Fruit fly (Drosophila melanogaster): ENCODE data around the gene CG7131.

Gene CG7131

DNA sequence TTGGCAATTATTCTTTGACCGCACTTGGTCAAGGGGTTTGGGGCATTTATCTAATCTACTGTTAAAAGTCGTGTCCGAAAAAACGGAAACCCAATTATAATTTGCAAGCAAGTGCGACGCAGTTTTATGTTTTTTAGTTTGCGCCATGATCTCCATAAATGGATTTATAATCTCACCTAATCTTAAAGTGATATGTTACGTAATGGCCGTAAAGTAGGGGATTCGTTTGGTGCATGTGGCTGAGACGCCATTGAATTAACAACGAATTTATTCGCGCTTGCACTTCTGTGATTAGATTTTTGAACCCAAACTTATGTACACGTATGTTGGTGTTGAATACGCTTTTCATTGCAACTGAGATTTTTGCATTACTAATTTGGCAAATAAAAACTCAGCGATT lies 11.9 kb downstream of the CG7131 start:
- TF ChIP-seq ttk (optimal IDR thresholded peaks at IDR 0.05) = no peak
- no peak for TF ChIP-seq Myc (optimal IDR thresholded peaks at IDR 0.05)
- TF ChIP-seq h (optimal IDR thresholded peaks at IDR 0.05) = no peak
- TF ChIP-seq psq (optimal IDR thresholded peaks at IDR 0.05) = no peak
- TF ChIP-seq Sin3A (optimal IDR thresholded peaks at IDR 0.05) = no peak
- no peak for TF ChIP-seq insv (optimal IDR thresholded peaks at IDR 0.05)

- TF ChIP-seq Sin3A (optimal IDR thresholded peaks at IDR 0.05) (no peak), insv (optimal IDR thresholded peaks at IDR 0.05) (no peak), h (optimal IDR thresholded peaks at IDR 0.05) (no peak), Myc (optimal IDR thresholded peaks at IDR 0.05) (no peak), psq (optimal IDR thresholded peaks at IDR 0.05) (no peak), ttk (optimal IDR thresholded peaks at IDR 0.05) (no peak)
These were observed 13.3 kb downstream of the CG7131 start for dm6 chr3R:18275113-18275782.

DNA sequence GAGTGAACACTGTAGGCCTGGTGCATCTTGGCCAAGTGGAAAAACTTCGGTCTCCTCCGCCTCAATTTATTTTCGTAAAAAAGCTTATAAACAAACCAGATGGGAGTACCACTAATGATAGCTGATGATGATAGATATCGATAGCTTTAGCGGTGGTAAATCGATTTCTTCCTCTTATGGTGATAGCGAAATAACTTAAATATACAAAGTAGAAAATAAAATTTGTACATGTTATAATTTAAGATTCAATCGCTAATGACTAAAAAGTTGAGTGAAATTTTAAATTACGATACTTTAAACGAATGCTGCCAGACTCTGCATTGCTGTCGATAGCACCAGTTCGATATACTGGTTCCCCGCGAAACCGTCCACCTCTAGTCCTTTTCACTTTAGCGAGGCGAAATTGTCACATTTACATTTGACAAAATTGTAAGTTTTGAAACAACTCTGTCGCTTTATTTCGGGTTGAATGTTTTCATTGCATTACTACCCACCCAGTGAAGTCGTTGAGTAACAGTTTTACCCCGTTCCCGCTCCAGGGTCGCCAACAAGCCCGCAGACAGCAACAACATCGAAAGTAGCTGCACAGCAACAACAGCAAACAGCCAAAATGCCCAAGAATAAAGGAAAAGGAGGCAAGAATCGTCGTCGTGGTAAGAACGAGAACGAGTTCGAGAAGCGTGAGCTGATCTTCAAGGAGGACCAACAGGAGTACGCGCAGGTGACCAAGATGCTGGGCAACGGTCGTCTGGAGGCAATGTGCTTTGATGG lies 14.1 kb downstream of the CG7131 start, which contains the start of the genes Vps39 and eIF1A:
TSS of gene Vps39 (minus strand) at position 119 of the 771 bp plus-strand sequence.
TSS of gene eIF1A (plus strand) at position 338 of the 771 bp plus-strand sequence.
- TF ChIP-seq ttk (optimal IDR thresholded peaks at IDR 0.05) (no peak), psq (optimal IDR thresholded peaks at IDR 0.05) (no peak), Myc (optimal IDR thresholded peaks at IDR 0.05) (no peak), Sin3A (optimal IDR thresholded peaks at IDR 0.05) (no peak), insv (optimal IDR thresholded peaks at IDR 0.05) (no peak), h (optimal IDR thresholded peaks at IDR 0.05) (no peak)

- no peak for TF ChIP-seq Sin3A (optimal IDR thresholded peaks at IDR 0.05)
- TF ChIP-seq Myc (optimal IDR thresholded peaks at IDR 0.05) = no peak
- no peak for TF ChIP-seq h (optimal IDR thresholded peaks at IDR 0.05)
- no peak for TF ChIP-seq psq (optimal IDR thresholded peaks at IDR 0.05)
- TF ChIP-seq insv (optimal IDR thresholded peaks at IDR 0.05) = no peak
- TF ChIP-seq ttk (optimal IDR thresholded peaks at IDR 0.05) = no peak
These were observed 18.7 kb downstream of the CG7131 start for dm6 chr3R:18269744-18270348.

- TF ChIP-seq psq (optimal IDR thresholded peaks at IDR 0.05) = no peak
- TF ChIP-seq insv (optimal IDR thresholded peaks at IDR 0.05) = no peak
- TF ChIP-seq ttk (optimal IDR thresholded peaks at IDR 0.05) = no peak
- TF ChIP-seq Myc (optimal IDR thresholded peaks at IDR 0.05) = no peak
- no peak for TF ChIP-seq h (optimal IDR thresholded peaks at IDR 0.05)
- no peak for TF ChIP-seq Sin3A (optimal IDR thresholded peaks at IDR 0.05)
These were observed 21.1 kb downstream of the CG7131 start, which contains the start of gene CG18599 for dm6 chr3R:18267489-18267888. TSS of gene CG18599 (plus strand) at chr3R:18267789.

dm6 chr3R:18266665-18267064 lies 21.9 kb downstream of the CG7131 start:
- no peak for TF ChIP-seq ttk (optimal IDR thresholded peaks at IDR 0.05)
- no peak for TF ChIP-seq psq (optimal IDR thresholded peaks at IDR 0.05)
- no peak for TF ChIP-seq h (optimal IDR thresholded peaks at IDR 0.05)
- no peak for TF ChIP-seq insv (optimal IDR thresholded peaks at IDR 0.05)
- no peak for TF ChIP-seq Sin3A (optimal IDR thresholded peaks at IDR 0.05)
- TF ChIP-seq Myc (optimal IDR thresholded peaks at IDR 0.05) = no peak

- TF ChIP-seq ttk (optimal IDR thresholded peaks at IDR 0.05) (no peak), Sin3A (optimal IDR thresholded peaks at IDR 0.05) (no peak), insv (optimal IDR thresholded peaks at IDR 0.05) (no peak), h (optimal IDR thresholded peaks at IDR 0.05) (no peak), Myc (optimal IDR thresholded peaks at IDR 0.05) (no peak), psq (optimal IDR thresholded peaks at IDR 0.05) (no peak)
These were observed 23.3 kb downstream of the CG7131 start for dm6 chr3R:18265275-18265674.

DNA sequence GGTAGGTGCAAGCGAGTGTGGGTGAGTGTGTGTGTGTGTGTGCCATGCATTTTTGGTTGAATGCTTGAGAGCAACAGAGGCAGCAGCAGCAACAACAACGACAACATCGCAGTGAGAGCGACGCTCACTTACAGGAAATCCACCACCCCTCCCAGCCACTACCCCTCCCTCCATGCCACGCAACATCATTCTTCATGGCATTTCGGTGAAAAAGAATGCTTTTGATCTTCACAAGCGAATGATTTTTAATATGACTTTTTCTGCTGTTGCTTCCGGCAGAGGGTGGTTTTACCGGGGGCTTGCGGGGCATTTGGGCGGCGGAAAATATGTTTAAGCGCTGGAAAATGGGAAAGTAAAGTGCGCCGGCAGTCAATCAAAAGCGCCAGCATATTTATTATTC lies 27.0 kb downstream of the CG7131 start:
- no peak for TF ChIP-seq Sin3A (optimal IDR thresholded peaks at IDR 0.05)
- TF ChIP-seq psq (optimal IDR thresholded peaks at IDR 0.05) = no peak
- no peak for TF ChIP-seq insv (optimal IDR thresholded peaks at IDR 0.05)
- no peak for TF ChIP-seq h (optimal IDR thresholded peaks at IDR 0.05)
- TF ChIP-seq Myc (optimal IDR thresholded peaks at IDR 0.05) = no peak
- TF ChIP-seq ttk (optimal IDR thresholded peaks at IDR 0.05) = no peak

DNA sequence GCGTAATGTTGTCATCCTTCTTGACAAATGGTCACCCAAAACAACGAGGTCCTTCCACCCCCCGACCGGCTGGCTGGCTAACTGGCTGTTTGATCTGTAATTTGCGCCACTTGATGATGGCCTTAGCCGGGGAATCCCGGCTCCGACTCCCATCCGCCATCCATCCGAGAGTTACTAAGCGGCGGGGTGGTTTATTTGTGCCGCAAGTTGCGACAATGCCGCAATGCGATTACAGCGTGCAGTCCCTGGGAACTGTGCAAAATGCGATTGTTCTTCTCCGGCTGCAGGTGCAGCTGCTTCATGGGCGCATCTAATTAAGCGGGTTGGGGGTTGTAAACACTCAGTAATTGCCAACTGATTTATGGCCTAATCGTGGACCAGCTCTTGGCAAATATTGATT lies 28.6 kb downstream of the CG7131 start:
- TF ChIP-seq Sin3A (optimal IDR thresholded peaks at IDR 0.05) (no peak), insv (optimal IDR thresholded peaks at IDR 0.05) (no peak), psq (optimal IDR thresholded peaks at IDR 0.05) (no peak), h (optimal IDR thresholded peaks at IDR 0.05) (no peak), ttk (optimal IDR thresholded peaks at IDR 0.05) (no peak), Myc (optimal IDR thresholded peaks at IDR 0.05) (no peak)

DNA sequence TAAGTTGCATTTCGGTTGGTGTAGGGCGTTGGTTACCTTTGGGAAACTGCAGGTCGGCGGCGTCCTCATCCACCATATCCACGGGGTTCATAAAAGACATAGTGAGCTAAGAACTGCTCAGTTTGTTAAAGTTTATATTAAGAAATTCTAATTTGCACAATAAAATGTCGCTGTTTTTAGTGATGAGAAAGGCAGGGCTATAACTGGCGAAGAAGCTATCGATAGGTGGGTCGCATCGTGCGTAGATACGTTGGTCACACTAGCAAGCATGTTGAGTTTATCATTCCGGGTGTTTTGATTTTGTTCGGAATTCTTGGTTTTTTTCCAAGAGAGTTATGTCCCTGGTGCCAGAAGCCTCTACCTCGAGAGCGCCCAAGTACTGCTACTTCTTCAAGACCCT lies 33.3 kb downstream of the CG7131 start, which contains the start of the genes Ada2a, Polr2D, Tgs1 and moi:
TSS of gene Ada2a (minus strand) at position 207 of the 400 bp plus-strand sequence.
TSS of gene Polr2D (minus strand) at position 207 of the 400 bp plus-strand sequence.
TSS of gene Tgs1 (plus strand) at position 250 of the 400 bp plus-strand sequence.
TSS of gene moi (plus strand) at position 250 of the 400 bp plus-strand sequence.
- TF ChIP-seq ttk (optimal IDR thresholded peaks at IDR 0.05) = no peak
- no peak for TF ChIP-seq Sin3A (optimal IDR thresholded peaks at IDR 0.05)
- TF ChIP-seq insv (optimal IDR thresholded peaks at IDR 0.05) = no peak
- no peak for TF ChIP-seq Myc (optimal IDR thresholded peaks at IDR 0.05)
- no peak for TF ChIP-seq psq (optimal IDR thresholded peaks at IDR 0.05)
- no peak for TF ChIP-seq h (optimal IDR thresholded peaks at IDR 0.05)

- TF ChIP-seq insv (optimal IDR thresholded peaks at IDR 0.05) = no peak
- TF ChIP-seq psq (optimal IDR thresholded peaks at IDR 0.05) = no peak
- no peak for TF ChIP-seq Sin3A (optimal IDR thresholded peaks at IDR 0.05)
- TF ChIP-seq h (optimal IDR thresholded peaks at IDR 0.05) = no peak
- TF ChIP-seq ttk (optimal IDR thresholded peaks at IDR 0.05) = no peak
- TF ChIP-seq Myc (optimal IDR thresholded peaks at IDR 0.05) = no peak
These were observed 36.0 kb downstream of the CG7131 start, which contains the start of gene CG12320 for dm6 chr3R:18252578-18252977. TSS of gene CG12320 (minus strand) at chr3R:18252734.
